Fruit fly (Drosophila melanogaster) ovary, adult (tissue): ENCODE measurements around the gene CG42661.
"Not testable (repeated sequence)": the region's sequence is repeated elsewhere in the genome, so short reads cannot be mapped to it uniquely, and the experiment has no call there.

Source experiments
- CG17801 ChIP-seq: fragments of 200-800 bp; optimal IDR thresholded peaks from 2 replicates; lab custom pipeline; 2019; ENCODE audit warnings: missing biosample characterization, mild to moderate bottlenecking, missing genetic modification characterization, moderate library complexity; ENCODE audit not compliant: partially characterized antibody

CG42661 gene

dm6 chr3L:7471259-7471658 is 6.0 kb downstream of the CG42661 start, which contains the start of gene CG8541:
CG8541 (plus strand) TSS chr3L:7471559.
- TF ChIP-seq CG17801 (GFP tag; lab: Kevin White, UChicago): no peak

- TF ChIP-seq CG17801 (GFP tag; lab: Kevin White, UChicago): no peak
Measured at dm6 chr3L:7475270-7475669, 10.0 kb downstream of the CG42661 start, which contains the start of gene CG43292. CG43292 (plus strand) TSS chr3L:7475570.

dm6 chr3L:7485667-7486066 is 20.4 kb downstream of the CG42661 start, which contains the start of gene mthl6:
mthl6 (plus strand) TSS chr3L:7485967.
- TF ChIP-seq CG17801 (GFP tag; lab: Kevin White, UChicago): no peak

- no peak for TF ChIP-seq CG17801 (GFP tag; lab: Kevin White, UChicago)
Measured at dm6 chr3L:7491564-7491963, 26.3 kb downstream of the CG42661 start, which contains the start of gene Cyp316a1. Cyp316a1 (plus strand) TSS chr3L:7491864.

- no peak for TF ChIP-seq CG17801 (GFP tag; lab: Kevin White, UChicago)
Measured at dm6 chr3L:7496097-7496496, 30.8 kb downstream of the CG42661 start, which contains the start of gene Cyp4d8. Cyp4d8 (minus strand) TSS chr3L:7496197.

dm6 chr3L:7498731-7499130 is 33.4 kb downstream of the CG42661 start, which contains the start of gene CG8539:
CG8539 (minus strand) TSS chr3L:7498831.
- not testable (repeated sequence) for TF ChIP-seq CG17801 (GFP tag; lab: Kevin White, UChicago)

dm6 chr3L:7506117-7506516 is 40.8 kb downstream of the CG42661 start, which contains the start of gene CG7548:
CG7548 (minus strand) TSS chr3L:7506217.
- TF ChIP-seq CG17801 (GFP tag; lab: Kevin White, UChicago): no peak

- no peak for TF ChIP-seq CG17801 (GFP tag; lab: Kevin White, UChicago)
Measured at dm6 chr3L:7510414-7511384, 45.4 kb downstream of the CG42661 start, which contains the start of gene CG7546. CG7546 (plus strand) TSS chr3L:7510986.
